Fruit fly (Drosophila melanogaster) whole organism, embryonic: ENCODE results near the gene Gr28a.
A peak's percentile ranks its signal among the peaks of the same experiment; 100 is the strongest.

Source experiments
- ATbp ChIP-seq: fragments of 200-800 bp; sonication (Bioruptor generic); optimal IDR thresholded peaks from 2 replicates; lab custom pipeline; 2017; ENCODE audit warnings: missing biosample characterization, mild to moderate bottlenecking, missing genetic modification characterization, missing genetic modification reagents
- Abd-B ChIP-seq: fragments of 200-800 bp; sonication (Bioruptor generic); optimal IDR thresholded peaks from 2 replicates; lab custom pipeline; 2018; ENCODE audit warnings: missing biosample characterization, mild to moderate bottlenecking, missing genetic modification characterization, moderate library complexity
- Adf1 ChIP-seq: fragments of 200-800 bp; sonication (Bioruptor generic); IDR thresholded peaks from 2 replicates; pipeline ENCODE4 v1.3.6; 2022; ENCODE audit warnings: missing biosample characterization, missing genetic modification characterization
- CG10366 ChIP-seq: fragments of 200-800 bp; sonication (Bioruptor generic); IDR thresholded peaks from 2 replicates; pipeline ENCODE4 v1.3.6; 2022; ENCODE audit warnings: missing biosample characterization, missing genetic modification characterization
- CG11398 ChIP-seq: fragments of 200-800 bp; sonication (Bioruptor generic); optimal IDR thresholded peaks from 2 replicates; lab custom pipeline; 2016; ENCODE audit warnings: missing biosample characterization, missing genetic modification characterization
- CG12659 ChIP-seq: fragments of 200-800 bp; sonication (Bioruptor generic); optimal IDR thresholded peaks from 3 replicates; lab custom pipeline; 2017; ENCODE audit warnings: mild to moderate bottlenecking, missing biosample characterization, missing genetic modification reagents, missing genetic modification characterization
- CG1529 ChIP-seq: fragments of 200-800 bp; sonication (Bioruptor generic); optimal IDR thresholded peaks from 3 replicates; lab custom pipeline; 2018; ENCODE audit warnings: missing biosample characterization, missing genetic modification characterization
- CG17802 ChIP-seq: fragments of 200-800 bp; sonication (Bioruptor generic); optimal IDR thresholded peaks from 2 replicates; lab custom pipeline; 2018; ENCODE audit warnings: missing biosample characterization, mild to moderate bottlenecking, missing genetic modification characterization, moderate library complexity
- CG18011 ChIP-seq: fragments of 200-800 bp; sonication (Bioruptor generic); optimal IDR thresholded peaks from 2 replicates; lab custom pipeline; 2017; ENCODE audit warnings: missing biosample characterization, missing genetic modification characterization, mild to moderate bottlenecking, moderate library complexity, missing genotype
- CG18619 ChIP-seq: fragments of 200-800 bp; sonication (Bioruptor generic); optimal IDR thresholded peaks from 3 replicates; lab custom pipeline; 2017; ENCODE audit warnings: missing biosample characterization, mild to moderate bottlenecking, missing genetic modification characterization
- CG30431 ChIP-seq: fragments of 200-800 bp; sonication (Bioruptor generic); optimal IDR thresholded peaks from 2 replicates; lab custom pipeline; 2017; ENCODE audit warnings: missing biosample characterization, missing genetic modification characterization
- CG31441 ChIP-seq: fragments of 200-800 bp; sonication (Bioruptor generic); IDR thresholded peaks from 2 replicates; pipeline ENCODE4 v1.3.6; 2022; ENCODE audit warnings: missing biosample characterization, missing genetic modification characterization
- CG3163 ChIP-seq: fragments of 200-800 bp; sonication (Bioruptor generic); optimal IDR thresholded peaks from 3 replicates; lab custom pipeline; 2016; ENCODE audit warnings: missing biosample characterization, missing genetic modification characterization
- CG32767 ChIP-seq: fragments of 200-800 bp; sonication (Bioruptor generic); IDR thresholded peaks from 2 replicates; pipeline ENCODE4 v1.3.6; 2022; ENCODE audit warnings: missing biosample characterization, missing genetic modification characterization
- CG33557 ChIP-seq: fragments of 200-800 bp; sonication (Bioruptor generic); optimal IDR thresholded peaks from 2 replicates; lab custom pipeline; 2019; ENCODE audit warnings: missing biosample characterization, mild to moderate bottlenecking, missing genetic modification characterization, moderate library complexity
- CG3847 ChIP-seq: fragments of 200-800 bp; sonication (Bioruptor generic); IDR thresholded peaks from 2 replicates; pipeline ENCODE4 v1.3.6; 2022; ENCODE audit warnings: missing biosample characterization, missing genetic modification characterization
- CG3995 ChIP-seq: fragments of 200-800 bp; sonication (Bioruptor generic); optimal IDR thresholded peaks from 3 replicates; lab custom pipeline; 2016; ENCODE audit warnings: missing biosample characterization, missing genetic modification characterization
- CG4360 ChIP-seq: fragments of 200-800 bp; sonication (Bioruptor generic); IDR thresholded peaks from 2 replicates; pipeline ENCODE4 v1.3.6; 2022; ENCODE audit warnings: missing biosample characterization, missing genetic modification characterization
- CG6765 ChIP-seq: fragments of 200-800 bp; sonication (Bioruptor generic); optimal IDR thresholded peaks from 3 replicates; lab custom pipeline; 2017; ENCODE audit warnings: missing biosample characterization, mild to moderate bottlenecking, missing genetic modification characterization
- CG6854 ChIP-seq: fragments of 200-800 bp; sonication (Bioruptor generic); optimal IDR thresholded peaks from 3 replicates; lab custom pipeline; 2017; ENCODE audit warnings: missing biosample characterization, mild to moderate bottlenecking, missing genetic modification characterization
- CG7357 ChIP-seq: fragments of 200-800 bp; sonication (Bioruptor generic); IDR thresholded peaks from 3 replicates; pipeline ENCODE4 v1.3.6; 2022; ENCODE audit warnings: missing biosample characterization, missing genetic modification characterization
- CG7556 ChIP-seq: fragments of 200-800 bp; sonication (Bioruptor generic); optimal IDR thresholded peaks from 2 replicates; lab custom pipeline; 2017; ENCODE audit warnings: missing biosample characterization, mild to moderate bottlenecking, missing genetic modification characterization
- CG9817 ChIP-seq: fragments of 200-800 bp; sonication (Bioruptor generic); optimal IDR thresholded peaks from 2 replicates; lab custom pipeline; 2018; ENCODE audit warnings: missing biosample characterization, mild to moderate bottlenecking, missing genetic modification characterization, moderate library complexity
- D19A ChIP-seq: fragments of 200-800 bp; optimal IDR thresholded peaks from 3 replicates; lab custom pipeline; 2019; ENCODE audit warnings: missing biosample characterization, mild to moderate bottlenecking, missing genetic modification characterization, moderate library complexity
- Dek ChIP-seq: fragments of 200-800 bp; sonication (Bioruptor generic); optimal IDR thresholded peaks from 3 replicates; lab custom pipeline; 2019; ENCODE audit warnings: missing biosample characterization, mild to moderate bottlenecking, missing genetic modification characterization, moderate library complexity
- Dp ChIP-seq: fragments of 200-800 bp; sonication (Bioruptor generic); optimal IDR thresholded peaks from 2 replicates; lab custom pipeline; 2018; ENCODE audit warnings: missing biosample characterization, mild to moderate bottlenecking, missing genetic modification characterization, moderate library complexity
- Dref ChIP-seq: fragments of 200-800 bp; sonication (Bioruptor generic); IDR thresholded peaks from 2 replicates; pipeline ENCODE4 v1.3.6; 2022; ENCODE audit warnings: missing biosample characterization, missing genetic modification characterization
- Hey ChIP-seq: fragments of 200-800 bp; sonication (Bioruptor generic); optimal IDR thresholded peaks from 3 replicates; lab custom pipeline; 2018; ENCODE audit warnings: missing biosample characterization, mild to moderate bottlenecking, missing genetic modification characterization
- Med ChIP-seq: fragments of 200-800 bp; sonication (Bioruptor generic); peaks from one replicate; lab custom pipeline; 2016; ENCODE audit warnings: missing biosample characterization, missing genetic modification characterization, mild to moderate bottlenecking, inconsistent platforms, moderate library complexity
- Oaz ChIP-seq: fragments of 200-800 bp; sonication (Bioruptor generic); IDR thresholded peaks from 2 replicates; pipeline ENCODE4 v1.3.6; 2022; ENCODE audit warnings: missing biosample characterization, missing genetic modification characterization
- Rfx ChIP-seq: fragments of 200-800 bp; sonication (Bioruptor generic); IDR thresholded peaks from 2 replicates; pipeline ENCODE4 v1.3.6; 2022; ENCODE audit warnings: missing biosample characterization, missing genetic modification characterization
- Vsx1 ChIP-seq: fragments of 200-800 bp; sonication (Bioruptor generic); optimal IDR thresholded peaks from 2 replicates; lab custom pipeline; 2017; ENCODE audit warnings: missing biosample characterization, mild to moderate bottlenecking, missing genetic modification characterization, missing genetic modification reagents
- YL-1 ChIP-seq: fragments of 200-800 bp; sonication (Bioruptor generic); optimal IDR thresholded peaks from 3 replicates; lab custom pipeline; 2017; ENCODE audit warnings: missing biosample characterization, mild to moderate bottlenecking, missing genetic modification characterization
- bigmax ChIP-seq: fragments of 200-800 bp; sonication (Bioruptor generic); optimal IDR thresholded peaks from 2 replicates; lab custom pipeline; 2018; ENCODE audit warnings: missing biosample characterization, mild to moderate bottlenecking, missing genetic modification characterization
- btn ChIP-seq: fragments of 200-800 bp; sonication (Bioruptor generic); optimal IDR thresholded peaks from 2 replicates; lab custom pipeline; 2016; ENCODE audit warnings: missing biosample characterization, missing genetic modification characterization
- corto ChIP-seq: fragments of 200-800 bp; sonication (Bioruptor generic); optimal IDR thresholded peaks from 2 replicates; lab custom pipeline; 2016; ENCODE audit warnings: missing biosample characterization, mild to moderate bottlenecking, missing genetic modification characterization, moderate library complexity
- dati ChIP-seq: fragments of 200-800 bp; sonication (Bioruptor generic); IDR thresholded peaks from 2 replicates; pipeline ENCODE4 v1.3.6; 2022; ENCODE audit warnings: missing biosample characterization, missing genetic modification characterization
- ftz-f1 ChIP-seq: fragments of 200-800 bp; sonication (Bioruptor generic); optimal IDR thresholded peaks from 2 replicates; lab custom pipeline; 2016; ENCODE audit warnings: missing biosample characterization, missing genetic modification characterization
- ind ChIP-seq: fragments of 200-800 bp; sonication (Bioruptor generic); optimal IDR thresholded peaks from 3 replicates; lab custom pipeline; 2016; ENCODE audit warnings: missing biosample characterization, missing genetic modification characterization
- jumu ChIP-seq: fragments of 200-800 bp; sonication (Bioruptor generic); optimal IDR thresholded peaks from 3 replicates; lab custom pipeline; 2016; ENCODE audit warnings: missing biosample characterization, missing genetic modification characterization
- nom ChIP-seq: fragments of 200-800 bp; sonication (Bioruptor generic); optimal IDR thresholded peaks from 2 replicates; lab custom pipeline; 2017; ENCODE audit warnings: missing biosample characterization, missing genetic modification characterization, mild to moderate bottlenecking, moderate library complexity, missing genetic modification reagents
- pzg ChIP-seq: fragments of 200-800 bp; sonication (Bioruptor generic); optimal IDR thresholded peaks from 3 replicates; lab custom pipeline; 2018; ENCODE audit warnings: missing biosample characterization, mild to moderate bottlenecking, missing genetic modification characterization, moderate library complexity
- row ChIP-seq: fragments of 200-800 bp; sonication (Bioruptor generic); IDR thresholded peaks from 3 replicates; pipeline ENCODE4 v1.3.6; 2022; ENCODE audit warnings: missing biosample characterization, missing genetic modification characterization
- sens-2 ChIP-seq: fragments of 200-800 bp; sonication (Bioruptor generic); IDR thresholded peaks from 2 replicates; pipeline ENCODE4 v1.3.6; 2022; ENCODE audit warnings: missing biosample characterization, missing genetic modification characterization
- shn ChIP-seq: fragments of 200-800 bp; sonication (Bioruptor generic); optimal IDR thresholded peaks from 3 replicates; lab custom pipeline; 2016; ENCODE audit warnings: missing biosample characterization, missing genetic modification characterization
- sim ChIP-seq: fragments of 200-800 bp; sonication (Bioruptor generic); IDR thresholded peaks from 2 replicates; pipeline ENCODE4 v1.3.6; 2022; ENCODE audit warnings: missing biosample characterization, missing genetic modification characterization
- sna ChIP-seq: fragments of 200-800 bp; sonication (Bioruptor generic); IDR thresholded peaks from 2 replicates; pipeline ENCODE4 v1.3.6; 2022; ENCODE audit warnings: missing biosample characterization, missing genetic modification characterization; ENCODE audit not compliant: partially characterized antibody
- stc ChIP-seq: fragments of 200-800 bp; sonication (Bioruptor generic); IDR thresholded peaks from 2 replicates; pipeline ENCODE4 v1.3.6; 2022; ENCODE audit warnings: missing biosample characterization, missing genetic modification characterization
- toy ChIP-seq: fragments of 200-800 bp; sonication (Bioruptor generic); IDR thresholded peaks from 2 replicates; pipeline ENCODE4 v1.3.6; 2022; ENCODE audit warnings: missing biosample characterization, missing genetic modification characterization
- unpg ChIP-seq: fragments of 200-800 bp; sonication (Bioruptor generic); optimal IDR thresholded peaks from 3 replicates; lab custom pipeline; 2018; ENCODE audit warnings: missing biosample characterization, mild to moderate bottlenecking, missing genetic modification characterization, moderate library complexity

Gr28a gene

dm6 chr2L:7411947-7412621 lies 41.9 kb downstream of the Gr28a start, which contains the start of gene chm (continued):
- peak; percentile 6 for TF ChIP-seq CG3163 (GFP tag; lab: Kevin White, UChicago)
- no peak for TF ChIP-seq CG7556 (GFP tag; lab: Kevin White, UChicago)
- no peak for TF ChIP-seq CG18011 (GFP tag; lab: Kevin White, UChicago)
- peak; percentile 30; the same call in 1 of the 2 replicates for TF ChIP-seq CG10366 (GFP tag; lab: Robert Waterston, UW)
- TF ChIP-seq CG12659 = peak; percentile 52
- TF ChIP-seq CG7357 (GFP tag; lab: Robert Waterston, UW) = no peak
- TF ChIP-seq ATbp (GFP tag; lab: Kevin White, UChicago) = no peak
- no peak for TF ChIP-seq CG18619 (GFP tag; lab: Kevin White, UChicago)
- peak; percentile 33 for TF ChIP-seq unpg (GFP tag; lab: Kevin White, UChicago)
- TF ChIP-seq btn (GFP tag; lab: Kevin White, UChicago) = no peak
- TF ChIP-seq Dref (GFP tag; lab: Robert Waterston, UW) = peak; percentile 56
- no peak for TF ChIP-seq CG17802 (tag; lab: Kevin White, UChicago)
- TF ChIP-seq CG3995 (GFP tag; lab: Kevin White, UChicago) = peak; percentile 40
- no peak for TF ChIP-seq nom (GFP tag; lab: Kevin White, UChicago)
- TF ChIP-seq CG1529 (GFP tag; lab: Kevin White, UChicago) = no peak
- TF ChIP-seq CG6854 (GFP tag; lab: Kevin White, UChicago) = no peak
- peak; percentile 90 for TF ChIP-seq sna
- TF ChIP-seq CG3847 (GFP tag; lab: Robert Waterston, UW) = peak; percentile 76
- no peak for TF ChIP-seq CG33557 (GFP tag; lab: Kevin White, UChicago)
- TF ChIP-seq stc (GFP tag; lab: Robert Waterston, UW) = no peak
- peak; percentile 8 for TF ChIP-seq ftz-f1
- TF ChIP-seq CG9817 (tag; lab: Kevin White, UChicago) = peak; percentile 10
- TF ChIP-seq CG11398 (GFP tag; lab: Kevin White, UChicago) = no peak
- TF ChIP-seq Dek (tag; lab: Kevin White, UChicago) = peak; percentile 8
- TF ChIP-seq ind = no peak
- TF ChIP-seq CG6765 (GFP tag; lab: Kevin White, UChicago) = no peak
- TF ChIP-seq Hey (tag; lab: Kevin White, UChicago) = no peak
- no peak for TF ChIP-seq CG32767 (GFP tag; lab: Robert Waterston, UW)
- peak; percentile 94 for TF ChIP-seq row (GFP tag; lab: Robert Waterston, UW)
- no peak for TF ChIP-seq Adf1 (GFP tag; lab: Robert Waterston, UW)
- peak; percentile 70 for TF ChIP-seq Rfx (GFP tag; lab: Robert Waterston, UW)
- TF ChIP-seq sim (GFP tag; lab: Robert Waterston, UW) = no peak
- TF ChIP-seq CG4360 = 0 out of 2 replicates have a peak, but pooled peaks have one; percentile 5
- no peak for TF ChIP-seq sens-2 (GFP tag; lab: Robert Waterston, UW)
- TF ChIP-seq jumu (GFP tag; lab: Kevin White, UChicago) = peak; percentile 43
- no peak for TF ChIP-seq D19A
- TF ChIP-seq dati (GFP tag; lab: Robert Waterston, UW) = no peak
- TF ChIP-seq Abd-B = no peak
- peak; percentile 80 for TF ChIP-seq pzg (GFP tag; lab: Kevin White, UChicago)
- no peak for TF ChIP-seq CG30431
- no peak for TF ChIP-seq Vsx1 (GFP tag; lab: Kevin White, UChicago)
- peak; percentile 27 for TF ChIP-seq YL-1
- TF ChIP-seq toy (GFP tag; lab: Robert Waterston, UW) = no peak
- TF ChIP-seq CG31441 (GFP tag; lab: Robert Waterston, UW) = 0 out of 2 replicates have a peak, but pooled peaks have one; percentile 27
- TF ChIP-seq Dp = peak; percentile 37
- no peak for TF ChIP-seq bigmax (GFP tag; lab: Kevin White, UChicago)
- TF ChIP-seq shn = peak; percentile 3
- peak; percentile 88 for TF ChIP-seq Med (GFP tag; lab: Kevin White, UChicago)
- TF ChIP-seq Oaz (GFP tag; lab: Robert Waterston, UW) = no peak
- no peak for TF ChIP-seq corto (GFP tag; lab: Kevin White, UChicago)
